Worm (Caenorhabditis elegans) whole organism, late embryonic: ENCODE data around the gene F11A5.16.

Experiments
- pha-4 ChIP-seq: fragments of 150-350 bp; optimal IDR thresholded peaks from 2 replicates; lab custom pipeline; 2018; ENCODE audit warnings: missing biosample characterization, missing genetic modification reagents, missing genetic modification characterization
- ttx-3 ChIP-seq: sonication (generic microtip); optimal IDR thresholded peaks from 2 replicates; lab custom pipeline; 2016; ENCODE audit warnings: missing genetic modification reagents, missing genetic modification characterization, missing compliant biosample characterization
- ztf-16 ChIP-seq: sonication (generic microtip); optimal IDR thresholded peaks from 2 replicates; lab custom pipeline; 2017; ENCODE audit warnings: missing genetic modification characterization, missing compliant biosample characterization

The F11A5.16 gene

DNA sequence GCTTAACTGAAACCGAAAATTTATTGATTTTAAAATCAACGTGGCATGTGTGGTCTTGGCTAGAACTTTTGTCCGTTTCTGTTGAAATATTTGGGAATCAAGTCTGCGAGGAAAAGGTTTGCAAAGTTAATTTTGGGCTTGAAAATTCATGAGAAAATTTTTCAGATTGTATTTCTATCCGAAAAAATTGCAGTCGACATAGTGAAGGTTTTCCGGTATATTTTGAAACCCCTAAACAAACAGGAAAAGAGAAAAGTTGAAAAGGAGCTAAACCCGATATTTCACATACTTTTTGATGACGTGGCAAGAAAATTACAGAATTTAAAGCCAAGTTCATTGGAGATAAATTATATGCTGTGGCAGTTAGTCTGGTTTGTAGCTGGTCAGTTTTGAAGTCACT is 48.9 kb downstream of the F11A5.16 start, which contains the start of gene nhr-127:
Gene nhr-127 (plus strand): TSS at position 301 of the 400 bp plus-strand sequence.
- TF ChIP-seq ztf-16 (tag; lab: Kevin White, UChicago) (no peak), ttx-3 (no peak), pha-4 (tag; lab: Kevin White, UChicago) (no peak)
